Fruit fly (Drosophila melanogaster): ENCODE results near the gene IntS4.

IntS4 gene

DNA sequence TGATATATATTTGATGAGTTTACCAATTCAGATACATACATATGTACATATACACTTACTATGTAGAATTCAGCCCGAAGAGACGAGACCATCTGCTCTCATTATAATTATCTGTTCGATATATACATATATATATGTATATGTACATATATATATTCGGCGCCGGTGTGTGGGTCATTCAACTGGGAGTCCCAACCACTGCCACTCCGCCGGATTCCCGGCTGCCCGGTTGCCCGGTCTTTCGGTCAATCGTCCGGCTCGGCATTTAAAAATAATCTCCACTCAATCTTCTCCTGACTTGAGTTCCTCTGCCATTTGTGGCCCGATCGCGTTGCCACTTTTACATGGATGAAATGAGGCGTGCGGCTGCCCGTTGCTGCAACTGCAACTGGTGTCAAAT, 18.1 kb upstream of the IntS4 start:
- no peak for TF ChIP-seq CG8478 (optimal IDR thresholded peaks at IDR 0.05)
- no peak for TF ChIP-seq Dll (optimal IDR thresholded peaks at IDR 0.05)
- no peak for TF ChIP-seq pan (optimal IDR thresholded peaks at IDR 0.05)
- TF ChIP-seq psq (optimal IDR thresholded peaks at IDR 0.05) = no peak
- TF ChIP-seq usp (GFP tag; optimal IDR thresholded peaks at IDR 0.05) = no peak
- TF ChIP-seq EcR (GFP tag; optimal IDR thresholded peaks at IDR 0.05) = no peak

DNA sequence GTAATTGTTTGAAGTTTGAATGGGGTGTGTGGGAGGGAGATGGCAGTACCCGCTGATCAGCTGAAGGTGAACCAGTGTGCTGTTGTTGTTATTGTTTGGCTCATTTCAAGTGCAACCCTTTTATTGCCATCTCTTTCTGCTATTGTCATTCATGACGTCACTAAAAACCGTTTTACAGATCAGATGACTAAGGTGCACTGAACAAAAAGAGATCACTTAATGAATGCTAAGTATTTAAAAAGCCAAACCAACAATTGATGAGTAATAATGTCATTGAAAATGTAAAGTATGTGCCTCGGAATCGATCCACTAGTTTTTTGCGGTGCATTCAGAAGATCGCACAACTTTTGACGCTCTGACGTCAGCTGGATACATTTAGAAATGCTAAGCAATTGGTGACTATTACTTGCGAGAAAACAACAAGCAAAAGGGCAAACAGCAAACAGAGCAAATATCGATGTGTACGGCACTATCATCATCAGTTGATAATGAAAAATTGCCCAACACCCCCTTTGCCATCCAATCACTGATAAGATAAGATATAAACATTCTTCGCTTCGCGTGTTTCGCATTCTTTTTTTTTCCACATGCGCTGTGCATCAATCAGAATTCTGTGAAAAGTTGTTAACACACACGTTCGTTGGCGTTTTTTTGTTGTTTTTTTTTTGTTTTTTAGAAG, 16.2 kb upstream of the IntS4 start:
- TF ChIP-seq EcR (GFP tag; optimal IDR thresholded peaks at IDR 0.05) (no peak), usp (GFP tag; optimal IDR thresholded peaks at IDR 0.05) (no peak), CG8478 (optimal IDR thresholded peaks at IDR 0.05) (no peak), Dll (optimal IDR thresholded peaks at IDR 0.05) (no peak), psq (optimal IDR thresholded peaks at IDR 0.05) (no peak), pan (optimal IDR thresholded peaks at IDR 0.05) (no peak)

DNA sequence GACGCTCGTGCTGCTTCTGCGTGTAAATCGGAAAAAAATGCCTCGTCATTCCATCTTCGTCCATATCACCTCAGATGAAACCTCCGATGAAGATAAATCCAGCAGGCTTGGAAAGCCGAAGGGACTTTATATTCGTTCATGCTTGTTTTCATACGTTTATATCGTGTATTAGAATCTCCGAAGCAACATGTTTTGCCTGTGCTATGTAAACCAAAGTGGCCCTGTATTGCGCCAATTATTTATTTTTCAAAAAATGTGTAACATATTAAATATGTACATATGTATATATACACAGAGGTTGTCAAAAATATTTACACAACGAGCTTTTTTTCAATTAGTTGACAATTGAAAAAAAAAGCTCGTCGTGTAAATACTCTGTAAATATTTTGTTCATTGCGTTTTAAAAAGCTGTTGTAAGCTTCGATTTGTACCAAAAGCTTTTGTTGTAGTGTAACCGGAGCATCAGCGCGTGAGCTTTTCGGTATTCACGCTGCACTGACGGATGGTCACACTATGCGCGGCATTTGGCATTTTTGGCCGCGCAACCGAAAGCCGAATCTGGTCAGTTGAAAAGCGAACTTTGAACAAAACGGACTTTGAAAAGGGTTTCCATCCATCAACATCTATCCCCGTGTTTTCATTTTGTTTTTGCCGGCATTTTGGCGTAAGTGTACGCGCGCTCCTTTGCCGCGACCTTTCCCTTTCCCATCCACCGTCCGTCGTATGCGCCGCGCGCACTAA, 15.3 kb upstream of the IntS4 start, which contains the start of gene CG12065:
CG12065 (plus strand) TSS at position 563 of the 741 bp plus-strand sequence.
- TF ChIP-seq usp (GFP tag; optimal IDR thresholded peaks at IDR 0.05) = no peak
- no peak for TF ChIP-seq CG8478 (optimal IDR thresholded peaks at IDR 0.05)
- no peak for TF ChIP-seq EcR (GFP tag; optimal IDR thresholded peaks at IDR 0.05)

DNA sequence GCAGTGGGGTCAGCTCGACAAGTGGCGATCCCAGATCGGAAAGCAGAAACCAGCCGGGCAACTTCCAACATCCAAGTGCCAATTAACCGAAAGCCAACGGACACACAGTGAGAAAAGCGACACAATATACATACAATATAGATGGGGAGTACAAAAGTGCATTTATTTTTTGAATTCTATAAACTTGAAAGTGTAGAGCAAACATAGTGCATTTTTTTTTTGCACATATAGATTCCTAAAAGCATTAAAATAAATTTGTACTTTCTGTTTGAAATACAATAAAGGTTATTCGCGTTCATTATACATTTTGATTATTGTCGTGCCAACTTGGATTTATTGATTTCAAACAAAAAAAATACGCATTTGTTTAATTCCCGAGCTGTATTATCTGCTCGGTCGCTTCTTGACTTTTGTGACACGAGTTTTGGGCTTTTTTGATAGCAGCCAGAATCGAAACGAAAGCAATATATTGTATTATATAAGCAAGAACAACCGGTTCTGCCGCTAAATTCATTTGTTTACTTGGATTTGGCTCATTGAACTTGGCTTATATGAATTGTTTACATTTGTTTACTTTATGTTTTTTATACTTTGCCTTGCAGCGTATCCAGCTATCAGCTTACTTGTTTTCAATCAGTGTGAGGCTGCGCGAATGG, 14.5 kb upstream of the IntS4 start, which contains the start of gene spirit:
spirit (minus strand) TSS at position 655 of the 656 bp plus-strand sequence.
- TF ChIP-seq CG8478 (optimal IDR thresholded peaks at IDR 0.05) (no peak), psq (optimal IDR thresholded peaks at IDR 0.05) (no peak), pan (optimal IDR thresholded peaks at IDR 0.05) (no peak), Dll (optimal IDR thresholded peaks at IDR 0.05) (no peak), EcR (GFP tag; optimal IDR thresholded peaks at IDR 0.05) (no peak), usp (GFP tag; optimal IDR thresholded peaks at IDR 0.05) (no peak)

DNA sequence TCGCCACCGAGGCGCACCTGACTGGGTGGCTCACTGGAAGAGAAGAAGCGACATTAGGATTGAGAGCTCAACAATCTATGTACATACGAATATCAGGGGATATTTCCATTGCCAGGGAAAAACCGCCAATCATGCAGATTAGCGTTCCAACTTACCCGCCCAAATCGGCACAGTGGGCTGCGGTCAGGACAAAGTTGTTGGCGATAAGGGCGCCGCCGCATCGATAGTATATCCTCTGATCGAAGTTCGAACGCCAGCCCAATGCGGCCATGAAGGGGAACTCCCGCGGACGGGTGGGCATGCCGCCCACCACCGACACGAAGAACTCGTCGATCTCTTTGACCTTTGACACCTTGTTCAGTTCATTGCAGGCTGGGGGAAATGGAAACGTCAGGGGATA, 13.4 kb upstream of the IntS4 start:
- no peak for TF ChIP-seq EcR (GFP tag; optimal IDR thresholded peaks at IDR 0.05)
- no peak for TF ChIP-seq usp (GFP tag; optimal IDR thresholded peaks at IDR 0.05)
- no peak for TF ChIP-seq Dll (optimal IDR thresholded peaks at IDR 0.05)
- TF ChIP-seq CG8478 (optimal IDR thresholded peaks at IDR 0.05) = no peak
- TF ChIP-seq psq (optimal IDR thresholded peaks at IDR 0.05) = no peak
- TF ChIP-seq pan (optimal IDR thresholded peaks at IDR 0.05) = no peak

DNA sequence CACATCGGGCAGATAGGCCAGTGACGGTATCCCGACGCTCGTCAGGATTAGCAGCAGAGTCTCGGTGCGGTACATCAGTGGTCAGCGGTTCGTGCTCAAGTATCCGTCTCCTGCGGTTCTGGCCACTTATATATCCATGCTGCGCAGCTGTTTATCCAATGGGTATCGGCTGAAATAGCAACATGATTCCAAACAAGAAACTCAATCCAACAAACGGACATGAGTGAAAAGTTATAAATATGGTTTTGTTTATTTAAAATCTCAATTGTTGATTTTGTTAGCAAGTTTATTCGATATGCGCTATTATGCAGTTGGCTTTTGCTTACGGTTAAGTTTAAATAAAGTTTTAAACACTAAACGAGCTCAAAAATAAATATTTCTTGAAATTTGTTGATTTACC, 12.3 kb upstream of the IntS4 start, which contains the start of gene CG12111:
CG12111 (minus strand) TSS at position 101 of the 400 bp plus-strand sequence.
- no peak for TF ChIP-seq psq (optimal IDR thresholded peaks at IDR 0.05)
- TF ChIP-seq EcR (GFP tag; optimal IDR thresholded peaks at IDR 0.05) = no peak

DNA sequence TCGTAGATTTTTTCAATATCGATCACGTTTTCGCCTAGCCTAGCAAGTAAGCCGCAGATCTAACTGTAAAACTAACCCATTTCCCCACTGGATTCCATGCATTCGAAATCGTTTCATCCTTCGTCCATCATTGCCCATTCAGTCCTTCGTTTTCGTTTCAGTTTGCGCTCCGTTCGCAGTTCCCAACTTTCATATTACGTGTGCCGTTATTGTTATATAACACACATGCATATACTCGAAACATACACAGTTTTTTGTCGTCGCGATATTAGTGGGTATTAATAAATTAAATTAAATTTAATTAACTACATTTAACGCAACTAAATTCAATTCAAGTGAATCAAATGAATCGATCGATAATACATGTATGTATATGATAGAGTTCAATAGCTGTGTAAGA, 11.1 kb upstream of the IntS4 start:
- TF ChIP-seq EcR (GFP tag; optimal IDR thresholded peaks at IDR 0.05) (no peak), Dll (optimal IDR thresholded peaks at IDR 0.05) (no peak), psq (optimal IDR thresholded peaks at IDR 0.05) (no peak)

DNA sequence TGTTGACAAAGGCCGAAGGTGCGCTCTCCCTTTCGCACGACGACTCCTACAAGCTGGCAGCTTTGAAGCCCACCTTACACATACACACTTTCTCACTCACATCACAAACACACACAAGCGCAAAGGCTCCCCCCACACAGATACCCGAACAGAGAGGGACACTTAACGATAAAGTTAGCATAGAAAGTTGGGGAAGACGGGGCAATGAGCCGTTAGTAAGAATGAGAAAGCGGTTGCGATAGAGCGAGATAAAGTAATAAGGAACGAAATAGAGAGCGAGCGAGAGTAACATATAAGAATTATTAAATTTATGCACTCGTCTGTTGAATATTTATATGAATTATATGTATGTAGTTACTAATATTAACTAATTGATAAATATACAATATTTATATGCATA, 10.5 kb upstream of the IntS4 start:
- no peak for TF ChIP-seq Dll (optimal IDR thresholded peaks at IDR 0.05)
- no peak for TF ChIP-seq usp (GFP tag; optimal IDR thresholded peaks at IDR 0.05)

DNA sequence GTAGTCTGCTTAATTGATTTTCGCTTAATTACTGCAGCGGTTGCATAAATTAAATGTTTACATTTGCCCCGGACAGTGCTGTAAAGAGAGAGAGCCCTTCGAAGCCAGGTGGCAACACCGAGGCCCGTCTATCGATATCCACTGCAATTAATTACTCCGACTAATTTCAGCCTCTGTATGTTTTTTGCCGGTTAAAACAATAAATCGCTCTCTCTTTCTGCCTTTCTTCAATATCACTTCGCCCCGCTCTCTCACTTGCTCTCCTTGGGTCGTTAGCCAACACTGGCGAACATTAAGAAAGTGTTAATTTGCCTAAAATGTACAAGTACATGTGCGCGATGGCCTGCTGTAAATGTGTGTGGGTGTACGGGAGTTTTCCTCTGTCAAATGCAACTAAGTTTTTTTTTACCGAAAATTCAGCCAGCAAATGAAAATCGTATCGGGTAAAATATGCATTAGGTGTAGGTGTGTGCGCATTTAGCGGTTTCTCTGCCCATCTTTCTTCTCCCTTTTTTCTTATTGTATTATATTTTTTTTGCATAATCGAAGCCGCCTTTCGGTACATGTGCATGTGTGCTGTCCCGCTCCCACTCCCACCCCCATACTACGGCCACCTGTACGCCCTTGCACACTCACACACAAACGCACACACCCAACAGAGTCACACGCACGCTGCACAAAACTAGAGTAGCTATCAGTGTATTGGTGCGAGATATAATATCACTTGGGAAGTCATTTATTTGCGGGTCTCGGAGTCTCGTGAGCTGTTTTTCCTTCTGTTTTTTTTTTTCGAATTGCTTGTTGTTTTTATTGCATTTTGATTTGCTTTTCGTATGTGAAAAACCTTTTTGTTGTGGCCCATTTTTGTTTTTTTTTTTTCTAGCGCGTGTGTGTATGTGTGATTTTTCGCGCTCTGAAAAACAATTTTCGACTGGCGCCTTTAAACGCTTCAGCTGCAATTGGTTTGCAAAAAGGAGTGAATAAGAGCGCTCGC, 3.1 kb upstream of the IntS4 start:
- TF ChIP-seq usp (GFP tag; optimal IDR thresholded peaks at IDR 0.05) = no peak
- no peak for TF ChIP-seq psq (optimal IDR thresholded peaks at IDR 0.05)
- TF ChIP-seq CG8478 (optimal IDR thresholded peaks at IDR 0.05) = peak; percentile 46
- TF ChIP-seq EcR (GFP tag; optimal IDR thresholded peaks at IDR 0.05) = no peak
- no peak for TF ChIP-seq pan (optimal IDR thresholded peaks at IDR 0.05)
- TF ChIP-seq Dll (optimal IDR thresholded peaks at IDR 0.05) = peak; percentile 54

DNA sequence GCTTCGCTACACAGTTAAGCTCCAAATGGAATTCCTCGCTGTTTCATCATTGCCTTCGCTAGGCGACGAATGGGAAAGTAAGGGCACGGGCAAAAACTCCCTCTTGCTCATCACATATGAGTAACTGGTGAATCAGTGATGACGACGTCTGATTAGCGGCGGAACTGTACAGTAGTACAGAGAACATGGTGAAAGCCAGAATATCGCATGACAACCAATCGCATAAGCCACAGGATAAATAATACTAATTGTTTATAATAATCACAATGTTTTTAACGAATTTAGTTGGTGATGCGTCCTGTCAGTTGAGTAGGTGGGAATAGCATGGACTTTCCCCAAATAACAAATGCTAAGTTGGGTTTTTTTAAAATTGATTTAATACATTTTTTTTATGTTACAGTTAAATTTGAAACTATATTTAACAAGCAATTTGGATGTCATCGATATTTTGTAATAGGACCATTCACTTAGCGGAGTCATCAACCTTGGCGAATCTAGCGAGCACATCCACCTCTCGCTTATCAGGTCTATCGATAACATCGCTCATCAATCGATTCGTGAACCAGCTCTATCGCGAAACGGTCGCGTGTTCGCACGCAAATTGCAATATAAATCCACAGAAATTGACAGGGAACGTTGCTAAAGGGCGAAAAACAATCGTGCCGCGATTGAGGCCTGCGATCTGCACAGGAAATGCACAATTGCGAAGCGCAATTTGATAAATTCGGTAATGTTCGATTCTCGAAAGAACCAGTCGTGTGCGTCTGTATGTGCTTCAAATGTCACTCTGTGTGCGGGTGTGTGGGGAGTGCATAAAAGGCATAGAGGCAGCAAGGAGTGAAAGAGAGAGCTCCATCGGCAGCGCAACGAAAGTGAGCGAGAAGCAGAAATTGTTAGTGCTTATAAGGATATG, 1.8 kb upstream of the IntS4 start, which contains the start of the genes CG12112 and Trf4-1:
CG12112 (minus strand) TSS at position 106 of the 913 bp plus-strand sequence.
Trf4-1 (plus strand) TSS at position 236 of the 913 bp plus-strand sequence.
- TF ChIP-seq CG8478 (optimal IDR thresholded peaks at IDR 0.05) (peak; percentile 74), Dll (optimal IDR thresholded peaks at IDR 0.05) (no peak)

DNA sequence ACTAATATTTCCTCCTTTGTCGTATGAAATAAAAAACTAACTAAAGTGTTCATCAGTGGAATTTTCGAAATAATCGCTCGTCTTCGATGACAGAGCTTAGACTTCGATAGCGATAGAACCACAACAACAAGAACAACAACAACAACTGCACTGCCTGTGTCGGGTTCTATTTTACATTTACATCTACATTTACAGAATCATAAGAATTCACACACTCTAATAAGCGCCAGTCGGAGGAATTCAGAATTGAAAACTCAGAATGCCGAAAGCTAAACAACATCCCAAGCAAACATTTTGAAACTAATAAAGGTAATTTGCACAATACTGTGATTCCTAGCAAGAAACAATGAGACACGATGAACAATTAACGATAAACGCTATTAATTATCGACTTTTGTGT, 4.3 kb downstream of the IntS4 start:
- no peak for TF ChIP-seq Dll (optimal IDR thresholded peaks at IDR 0.05)
- TF ChIP-seq CG8478 (optimal IDR thresholded peaks at IDR 0.05) = no peak
- TF ChIP-seq pan (optimal IDR thresholded peaks at IDR 0.05) = no peak
- no peak for TF ChIP-seq EcR (GFP tag; optimal IDR thresholded peaks at IDR 0.05)
- TF ChIP-seq usp (GFP tag; optimal IDR thresholded peaks at IDR 0.05) = no peak
- TF ChIP-seq psq (optimal IDR thresholded peaks at IDR 0.05) = no peak
